Fruit fly (Drosophila melanogaster) whole organism, embryonic: ENCODE measurements around the gene Mst77F.

Experiments used
- CG10147 ChIP-seq: fragments of 200-800 bp; sonication (Bioruptor generic); optimal IDR thresholded peaks from 2 replicates; lab custom pipeline; 2019; ENCODE audit warnings: missing biosample characterization, mild to moderate bottlenecking, missing genetic modification characterization, moderate library complexity
- CG11093 ChIP-seq: fragments of 200-800 bp; sonication (Bioruptor generic); IDR thresholded peaks from 3 replicates; pipeline ENCODE4 v1.3.6; 2022; ENCODE audit warnings: missing biosample characterization, missing genetic modification characterization
- CG11695 ChIP-seq: fragments of 200-800 bp; sonication (Bioruptor generic); IDR thresholded peaks from 3 replicates; pipeline ENCODE4 v1.3.6; 2022; ENCODE audit warnings: missing biosample characterization, missing genetic modification characterization
- CG12155 ChIP-seq: fragments of 200-800 bp; sonication (Bioruptor generic); optimal IDR thresholded peaks from 3 replicates; lab custom pipeline; 2016; ENCODE audit warnings: missing biosample characterization, missing genetic modification characterization
- CG12236 ChIP-seq: fragments of 200-800 bp; sonication (Bioruptor generic); optimal IDR thresholded peaks from 2 replicates; lab custom pipeline; 2016; ENCODE audit warnings: missing biosample characterization, missing genetic modification characterization
- CG12744 ChIP-seq: fragments of 200-800 bp; sonication (Bioruptor generic); optimal IDR thresholded peaks from 2 replicates; lab custom pipeline; 2016; ENCODE audit warnings: missing biosample characterization, missing genetic modification characterization
- CG14014 ChIP-seq: fragments of 200-800 bp; sonication (Bioruptor generic); IDR thresholded peaks from 2 replicates; pipeline ENCODE4 v1.3.6; 2022; ENCODE audit warnings: missing biosample characterization, missing genetic modification characterization
- CG14860 ChIP-seq: fragments of 200-800 bp; sonication (Bioruptor generic); IDR thresholded peaks from 3 replicates; pipeline ENCODE4 v1.3.6; 2022; ENCODE audit warnings: missing biosample characterization, missing genetic modification characterization; ENCODE audit not compliant: partially characterized antibody
- CG16779 ChIP-seq: fragments of 200-800 bp; sonication (Bioruptor generic); IDR thresholded peaks from 2 replicates; pipeline ENCODE4 v1.3.6; 2022; ENCODE audit warnings: missing biosample characterization, missing genetic modification characterization
- CG17612 ChIP-seq: fragments of 200-800 bp; sonication (Bioruptor generic); IDR thresholded peaks from 2 replicates; pipeline ENCODE4 v1.3.6; 2022; ENCODE audit warnings: missing biosample characterization, missing genetic modification characterization
- CG18619 ChIP-seq: fragments of 200-800 bp; sonication (Bioruptor generic); optimal IDR thresholded peaks from 3 replicates; lab custom pipeline; 2017; ENCODE audit warnings: missing biosample characterization, mild to moderate bottlenecking, missing genetic modification characterization
- CG2202 ChIP-seq: fragments of 200-800 bp; sonication (Bioruptor generic); optimal IDR thresholded peaks from 2 replicates; lab custom pipeline; 2018; ENCODE audit warnings: missing biosample characterization, mild to moderate bottlenecking, missing genetic modification characterization
- CG2889 ChIP-seq: fragments of 200-800 bp; sonication (Bioruptor generic); IDR thresholded peaks from 3 replicates; pipeline ENCODE4 v1.3.6; 2022; ENCODE audit warnings: missing biosample characterization, missing genetic modification characterization
- CG31441 ChIP-seq: fragments of 200-800 bp; sonication (Bioruptor generic); IDR thresholded peaks from 2 replicates; pipeline ENCODE4 v1.3.6; 2022; ENCODE audit warnings: missing biosample characterization, missing genetic modification characterization
- CG3163 ChIP-seq: fragments of 200-800 bp; sonication (Bioruptor generic); optimal IDR thresholded peaks from 3 replicates; lab custom pipeline; 2016; ENCODE audit warnings: missing biosample characterization, missing genetic modification characterization
- CG3281 ChIP-seq: fragments of 200-800 bp; sonication (Bioruptor generic); optimal IDR thresholded peaks from 3 replicates; lab custom pipeline; 2017; ENCODE audit warnings: missing biosample characterization, mild to moderate bottlenecking, missing genetic modification characterization
- CG3847 ChIP-seq: fragments of 200-800 bp; sonication (Bioruptor generic); IDR thresholded peaks from 2 replicates; pipeline ENCODE4 v1.3.6; 2022; ENCODE audit warnings: missing biosample characterization, missing genetic modification characterization
- CG4707 ChIP-seq: fragments of 200-800 bp; sonication (Bioruptor generic); optimal IDR thresholded peaks from 2 replicates; lab custom pipeline; 2018; ENCODE audit warnings: missing biosample characterization, mild to moderate bottlenecking, missing genetic modification characterization, moderate library complexity
- CG4730 ChIP-seq: fragments of 200-800 bp; sonication (Bioruptor generic); IDR thresholded peaks from 2 replicates; pipeline ENCODE4 v1.3.6; 2022; ENCODE audit warnings: missing biosample characterization, missing genetic modification characterization
- D19A ChIP-seq: fragments of 200-800 bp; optimal IDR thresholded peaks from 3 replicates; lab custom pipeline; 2019; ENCODE audit warnings: missing biosample characterization, mild to moderate bottlenecking, missing genetic modification characterization, moderate library complexity
- D19B ChIP-seq: fragments of 200-800 bp; sonication (Bioruptor generic); optimal IDR thresholded peaks from 2 replicates; lab custom pipeline; 2017; ENCODE audit warnings: missing biosample characterization, mild to moderate bottlenecking, missing genetic modification characterization
- Dek ChIP-seq: fragments of 200-800 bp; sonication (Bioruptor generic); optimal IDR thresholded peaks from 3 replicates; lab custom pipeline; 2019; ENCODE audit warnings: missing biosample characterization, mild to moderate bottlenecking, missing genetic modification characterization, moderate library complexity
- ERR ChIP-seq: fragments of 200-800 bp; sonication (Bioruptor generic); optimal IDR thresholded peaks from 2 replicates; lab custom pipeline; 2016; ENCODE audit warnings: missing biosample characterization, missing genetic modification characterization
- Fer1 ChIP-seq: fragments of 200-800 bp; sonication (Bioruptor generic); optimal IDR thresholded peaks from 2 replicates; lab custom pipeline; 2017; ENCODE audit warnings: missing biosample characterization, mild to moderate bottlenecking, missing genetic modification characterization
- GATAe ChIP-seq: fragments of 200-800 bp; sonication (Bioruptor generic); conservative IDR thresholded peaks from 2 replicates; pipeline ENCODE4 v1.3.6; 2022; ENCODE audit warnings: missing biosample characterization, missing genetic modification characterization
- HLH4C ChIP-seq: fragments of 200-800 bp; sonication (Bioruptor generic); IDR thresholded peaks from 3 replicates; pipeline ENCODE4 v1.3.6; 2022; ENCODE audit warnings: missing biosample characterization, missing genetic modification characterization; ENCODE audit not compliant: partially characterized antibody
- Hr51 ChIP-seq, 2 experiments: fragments of 200-800 bp; sonication (Bioruptor generic); optimal IDR thresholded peaks; 2 replicates in 1 of 2; 3 replicates in 1 of 2; lab custom pipeline; 2016 to 2018; ENCODE audit warnings: missing biosample characterization in 2 of 2, missing genetic modification characterization in 2 of 2, mild to moderate bottlenecking in 1 of 2, moderate library complexity in 1 of 2
- PHDP ChIP-seq: fragments of 200-800 bp; sonication (Bioruptor generic); optimal IDR thresholded peaks from 3 replicates; lab custom pipeline; 2018; ENCODE audit warnings: missing biosample characterization, mild to moderate bottlenecking, missing genetic modification characterization, moderate library complexity
- Taf1 ChIP-seq: fragments of 200-800 bp; sonication (Bioruptor generic); IDR thresholded peaks from 2 replicates; pipeline ENCODE4 v1.3.6; 2022; ENCODE audit warnings: missing biosample characterization, missing genetic modification characterization
- amos ChIP-seq: fragments of 200-800 bp; sonication (Bioruptor generic); IDR thresholded peaks from 2 replicates; pipeline ENCODE4 v1.3.6; 2022; ENCODE audit warnings: missing biosample characterization, missing genetic modification characterization; ENCODE audit not compliant: partially characterized antibody
- aop ChIP-seq: fragments of 200-800 bp; sonication (Bioruptor generic); IDR thresholded peaks from 2 replicates; pipeline ENCODE4 v1.3.6; 2022; ENCODE audit warnings: missing biosample characterization, missing genetic modification characterization
- ap ChIP-seq: fragments of 200-800 bp; sonication (Bioruptor generic); IDR thresholded peaks from 2 replicates; pipeline ENCODE4 v1.3.6; 2022; ENCODE audit warnings: missing biosample characterization, missing genetic modification characterization
- dimm ChIP-seq: fragments of 200-800 bp; sonication (Bioruptor generic); IDR thresholded peaks from 2 replicates; pipeline ENCODE4 v1.3.6; 2022; ENCODE audit warnings: missing biosample characterization, missing genetic modification characterization
- esg ChIP-seq: fragments of 200-800 bp; sonication (Bioruptor generic); conservative IDR thresholded peaks from 2 replicates; pipeline ENCODE4 v1.3.6; 2022; ENCODE audit warnings: missing biosample characterization, missing genetic modification characterization
- eve ChIP-seq, 2 experiments: fragments of >200 bp; optimal IDR thresholded peaks; 2 replicates each; lab custom pipeline; 2017; ENCODE audit warnings: missing biosample characterization in 2 of 2, missing genetic modification characterization in 2 of 2
- gcm ChIP-seq: fragments of 200-800 bp; sonication (Bioruptor generic); optimal IDR thresholded peaks from 2 replicates; lab custom pipeline; 2019; ENCODE audit warnings: missing biosample characterization, mild to moderate bottlenecking, missing genetic modification characterization, moderate library complexity
- gem ChIP-seq: fragments of 200-800 bp; sonication (Bioruptor generic); optimal IDR thresholded peaks from 2 replicates; lab custom pipeline; 2019; ENCODE audit warnings: missing biosample characterization, mild to moderate bottlenecking, missing genetic modification characterization, moderate library complexity
- hkb ChIP-seq, 2 experiments: fragments of 200-800 bp in 1 of 2; fragments of >200 bp in 1 of 2; sonication (Bioruptor generic) in 1 of 2; IDR thresholded peaks in 1 of 2; optimal IDR thresholded peaks in 1 of 2; 2 replicates each; pipeline versions ENCODE4 v1.3.6 to Lab custom; 2017 to 2022; ENCODE audit warnings: missing biosample characterization in 1 of 2, missing genetic modification characterization in 1 of 2
- jumu ChIP-seq: fragments of 200-800 bp; sonication (Bioruptor generic); optimal IDR thresholded peaks from 3 replicates; lab custom pipeline; 2016; ENCODE audit warnings: missing biosample characterization, missing genetic modification characterization
- luna ChIP-seq: fragments of 200-800 bp; sonication (Bioruptor generic); optimal IDR thresholded peaks from 2 replicates; lab custom pipeline; 2016; ENCODE audit warnings: missing biosample characterization, missing genetic modification characterization
- mld ChIP-seq: fragments of 200-800 bp; sonication (Bioruptor generic); IDR thresholded peaks from 3 replicates; pipeline ENCODE4 v1.3.6; 2022; ENCODE audit warnings: missing biosample characterization, missing genetic modification characterization; ENCODE audit not compliant: partially characterized antibody
- p53 ChIP-seq: fragments of 200-800 bp; sonication (Bioruptor generic); optimal IDR thresholded peaks from 2 replicates; lab custom pipeline; 2016; ENCODE audit warnings: missing biosample characterization, missing genetic modification characterization
- psq ChIP-seq: fragments of 200-800 bp; sonication (Bioruptor generic); optimal IDR thresholded peaks from 2 replicates; lab custom pipeline; 2017; ENCODE audit warnings: missing biosample characterization, missing genetic modification characterization
- sens ChIP-seq: fragments of 200-800 bp; sonication (Bioruptor generic); peaks from one replicate; lab custom pipeline; 2016; ENCODE audit warnings: missing biosample characterization, missing genetic modification characterization
- sim ChIP-seq: fragments of 200-800 bp; sonication (Bioruptor generic); IDR thresholded peaks from 2 replicates; pipeline ENCODE4 v1.3.6; 2022; ENCODE audit warnings: missing biosample characterization, missing genetic modification characterization
- sqz ChIP-seq: fragments of 200-800 bp; sonication (Bioruptor generic); optimal IDR thresholded peaks from 3 replicates; lab custom pipeline; 2018; ENCODE audit warnings: missing biosample characterization, mild to moderate bottlenecking, missing genetic modification characterization
- tio ChIP-seq: fragments of 200-800 bp; sonication (Bioruptor generic); optimal IDR thresholded peaks from 2 replicates; lab custom pipeline; 2017; ENCODE audit warnings: missing biosample characterization, missing genetic modification characterization, inconsistent platforms
- z ChIP-seq: fragments of 200-800 bp; sonication (Bioruptor generic); IDR thresholded peaks from 3 replicates; pipeline ENCODE4 v1.3.6; 2022; ENCODE audit warnings: missing biosample characterization, missing genetic modification characterization

Mst77F gene

dm6 chr3L:20826950-20827910 lies 9.4 kb upstream of the Mst77F start (continued):
- TF ChIP-seq sim (GFP tag; lab: Robert Waterston, UW) (no peak), CG31441 (peak; percentile 11; the same call in 1 of the 2 replicates), CG18619 (GFP tag; lab: Kevin White, UChicago) (peak; percentile 18), ERR (GFP tag; lab: Kevin White, UChicago) (no peak), p53 (GFP tag; lab: Kevin White, UChicago) (no peak), sqz (GFP tag; lab: Kevin White, UChicago) (no peak), Fer1 (no peak), z (GFP tag; lab: Robert Waterston, UW) (no peak), Dek (no peak), sens (GFP tag; lab: Kevin White, UChicago) (peak; percentile 82), ap (no peak), CG2889 (0 out of 3 replicates have a peak, but pooled peaks have one; percentile 34), CG4730 (GFP tag; lab: Robert Waterston, UW) (no peak), CG3163 (GFP tag; lab: Kevin White, UChicago) (no peak), psq (GFP tag; lab: Kevin White, UChicago) (no peak), CG10147 (GFP tag; lab: Kevin White, UChicago) (no peak), aop (GFP tag; lab: Robert Waterston, UW) (no peak), Taf1 (GFP tag; lab: Robert Waterston, UW) (0 out of 2 replicates have a peak, but pooled peaks have one; percentile 12), CG12744 (GFP tag; lab: Kevin White, UChicago) (no peak), CG3281 (GFP tag; lab: Kevin White, UChicago) (peak; percentile 53), CG17612 (GFP tag; lab: Robert Waterston, UW) (no peak), eve (GFP tag; optimal IDR thresholded peaks at IDR 0.05; lab: Kevin White, UChicago) (no peak), GATAe (GFP tag; lab: Robert Waterston, UW) (no peak), CG12236 (GFP tag; lab: Kevin White, UChicago) (no peak), D19A (tag; lab: Kevin White, UChicago) (no peak), CG11695 (GFP tag; lab: Robert Waterston, UW) (peak; percentile 39; the same call in 1 of the 3 replicates), CG3847 (GFP tag; lab: Robert Waterston, UW) (no peak), dimm (GFP tag; lab: Robert Waterston, UW) (no peak), CG2202 (tag; lab: Kevin White, UChicago) (no peak), gcm (no peak), HLH4C (GFP tag; lab: Robert Waterston, UW) (no peak), Hr51 (GFP tag; optimal IDR thresholded peaks at IDR 0.05; lab: Kevin White, UChicago) (no peak), tio (peak; percentile 45), CG16779 (GFP tag; lab: Robert Waterston, UW) (no peak), amos (GFP tag; lab: Robert Waterston, UW) (no peak), jumu (GFP tag; lab: Kevin White, UChicago) (no peak), mld (GFP tag; lab: Robert Waterston, UW) (no peak), PHDP (tag; lab: Kevin White, UChicago) (peak; percentile 21), gem (tag; lab: Kevin White, UChicago) (peak; percentile 47), CG11093 (GFP tag; lab: Robert Waterston, UW) (no peak), CG4707 (GFP tag; lab: Kevin White, UChicago) (no peak), D19B (GFP tag; lab: Kevin White, UChicago) (peak; percentile 24), CG12155 (GFP tag; lab: Kevin White, UChicago) (peak; percentile 4), CG14860 (GFP tag; lab: Robert Waterston, UW) (no peak), luna (GFP tag; lab: Kevin White, UChicago) (no peak), hkb (optimal IDR thresholded peaks at IDR 0.05; lab: Kevin White, UChicago) (no peak), hkb (GFP tag; IDR thresholded peaks at IDR 0.05; lab: Robert Waterston, UW) (0 out of 2 replicates have a peak, but pooled peaks have one; percentile 8), CG14014 (GFP tag; lab: Robert Waterston, UW) (no peak), esg (GFP tag; lab: Robert Waterston, UW) (peak; percentile 28; the same call in 1 of the 2 replicates)
